Worm (Caenorhabditis elegans) whole organism, L1 larva: Measurements from ENCODE around the gene mod-1.

ENCODE experiments used
- ets-5 ChIP-seq: fragments of 200-800 bp; sonication (Bioruptor generic); IDR thresholded peaks from 2 replicates; pipeline ENCODE4 v1.3.6; 2022; ENCODE audit warnings: missing genetic modification characterization, missing compliant biosample characterization
- lin-35 ChIP-seq, 2 experiments: fragments of 150-350 bp; optimal IDR thresholded peaks; 2 replicates each; lab custom pipeline; 2014; ENCODE audit warnings: missing biosample characterization in 2 of 2, missing genetic modification characterization in 2 of 2, missing genetic modification reagents in 2 of 2
- mab-9 ChIP-seq: fragments of 200-800 bp; sonication (Bioruptor generic); IDR thresholded peaks from 2 replicates; pipeline ENCODE4 v1.3.6; 2022; ENCODE audit warnings: missing genetic modification reagents, missing genetic modification characterization, missing compliant biosample characterization
- nhr-76 ChIP-seq: sonication (generic microtip); optimal IDR thresholded peaks from 2 replicates; lab custom pipeline; 2017; ENCODE audit warnings: missing biosample characterization, missing genetic modification characterization
- tbx-2 ChIP-seq: sonication (generic microtip); optimal IDR thresholded peaks from 2 replicates; lab custom pipeline; 2016; ENCODE audit warnings: missing genetic modification characterization, missing compliant biosample characterization

- TF ChIP-seq tbx-2 (tag; lab: Kevin White, UChicago), result no peak
- TF ChIP-seq mab-9, result no peak
- no peak for TF ChIP-seq ets-5
- no peak for TF ChIP-seq lin-35 (GFP tag; optimal IDR thresholded peaks at IDR 0.05; lab: Kevin White, UChicago)
- TF ChIP-seq nhr-76 (tag; lab: Kevin White, UChicago), result no peak
Measured at ce11 chrV:8928967-8929366, 15.1 kb upstream of the mod-1 start, which contains the start of gene H14N18.4.
